Worm (Caenorhabditis elegans) whole organism, early embryonic: Measurements from ENCODE around the gene nspe-7.

Experiments
- B0310.2 ChIP-seq: sonication (generic microtip); optimal IDR thresholded peaks from 2 replicates; lab custom pipeline; 2016; ENCODE audit warnings: mild to moderate bottlenecking, missing genetic modification characterization, missing compliant biosample characterization
- ama-1 ChIP-seq: fragments of 150-350 bp; optimal IDR thresholded peaks from 2 replicates; lab custom pipeline; 2014
- ceh-13 ChIP-seq: fragments of 200-800 bp; sonication (Bioruptor generic); optimal IDR thresholded peaks from 2 replicates; lab custom pipeline; 2018; ENCODE audit warnings: mild to moderate bottlenecking, missing genetic modification characterization, missing compliant biosample characterization
- ceh-36 ChIP-seq: sonication (generic microtip); optimal IDR thresholded peaks from 2 replicates; lab custom pipeline; 2016; ENCODE audit warnings: missing genetic modification characterization, inconsistent platforms, missing compliant biosample characterization
- ets-7 ChIP-seq: sonication (generic microtip); optimal IDR thresholded peaks from 2 replicates; lab custom pipeline; 2016; ENCODE audit warnings: missing genotype, missing genetic modification characterization, missing compliant biosample characterization
- flt-1 ChIP-seq: fragments of 200-800 bp; sonication (Bioruptor generic); IDR thresholded peaks from 2 replicates; pipeline ENCODE4 v1.3.6; 2022; ENCODE audit warnings: missing genetic modification characterization, missing compliant biosample characterization
- hmbx-1 ChIP-seq: sonication (generic microtip); optimal IDR thresholded peaks from 2 replicates; lab custom pipeline; 2016; ENCODE audit warnings: mild to moderate bottlenecking, missing genetic modification characterization, missing compliant biosample characterization
- hmg-4 ChIP-seq: fragments of 200-800 bp; sonication (Bioruptor generic); optimal IDR thresholded peaks from 2 replicates; lab custom pipeline; 2018; ENCODE audit warnings: mild to moderate bottlenecking, missing genetic modification characterization, missing compliant biosample characterization
- hnd-1 ChIP-seq: sonication (generic microtip); optimal IDR thresholded peaks from 2 replicates; lab custom pipeline; 2016; ENCODE audit warnings: missing genetic modification characterization, missing compliant biosample characterization
- scrt-1 ChIP-seq: fragments of 200-800 bp; sonication (Bioruptor generic); IDR thresholded peaks from 2 replicates; pipeline ENCODE4 v1.3.6; 2022; ENCODE audit warnings: missing genetic modification characterization, missing compliant biosample characterization
- tbx-11 ChIP-seq: fragments of 200-800 bp; sonication (Bioruptor generic); IDR thresholded peaks from 2 replicates; pipeline ENCODE4 v1.3.6; 2022; ENCODE audit warnings: missing genetic modification characterization, missing compliant biosample characterization
- tbx-37 ChIP-seq: fragments of 200-800 bp; sonication (Bioruptor generic); conservative IDR thresholded peaks from 2 replicates; pipeline ENCODE4 v1.3.6; 2022; ENCODE audit warnings: missing genetic modification reagents, missing genetic modification characterization, missing compliant biosample characterization
- tra-4 ChIP-seq: sonication (generic microtip); optimal IDR thresholded peaks from 2 replicates; lab custom pipeline; 2017; ENCODE audit warnings: missing genetic modification characterization, missing compliant biosample characterization

- TF ChIP-seq tra-4 (tag; lab: Kevin White, UChicago) (no peak), ama-1 (lab: Kevin White, UChicago) (no peak), hmg-4 (GFP tag; lab: Kevin White, UChicago) (no peak), hmbx-1 (tag; lab: Kevin White, UChicago) (no peak), flt-1 (GFP tag; lab: Robert Waterston, UW) (no peak), B0310.2 (tag; lab: Kevin White, UChicago) (no peak), hnd-1 (tag; lab: Kevin White, UChicago) (no peak), tbx-11 (GFP tag; lab: Robert Waterston, UW) (no peak), scrt-1 (GFP tag; lab: Robert Waterston, UW) (no peak), ceh-36 (tag; lab: Kevin White, UChicago) (no peak), tbx-37 (GFP tag; lab: Robert Waterston, UW) (no peak), ets-7 (tag; lab: Kevin White, UChicago) (no peak), ceh-13 (GFP tag; lab: Kevin White, UChicago) (no peak)
Measured at ce11 chrII:12621908-12622566, 5.0 kb upstream of the nspe-7 start, which contains the start of gene nspe-8.
